Worm (Caenorhabditis elegans): ENCODE results near the gene nuo-4.

nuo-4 gene

ce11 chrIII:7161055-7161454, 2.4 kb upstream of the nuo-4 start, which contains the start of gene rnp-7:
rnp-7 (minus strand) TSS chrIII:7161155.
- no peak for TF ChIP-seq ama-1 (optimal IDR thresholded peaks at IDR 0.05)
- TF ChIP-seq nhr-11 (tag; optimal IDR thresholded peaks at IDR 0.05) = no peak
- no peak for TF ChIP-seq efl-1 (optimal IDR thresholded peaks at IDR 0.05)
- TF ChIP-seq efl-1 (GFP tag; optimal IDR thresholded peaks at IDR 0.05 in 1 of 2) = peak in 1 of 2 experiments; percentile 59

ce11 chrIII:7159246-7159645, 637 bp upstream of the nuo-4 start:
- TF ChIP-seq aha-1 (tag; optimal IDR thresholded peaks at IDR 0.05) (no peak), nhr-90 (tag; optimal IDR thresholded peaks at IDR 0.05; ENCODE audit: poor library complexity) (no peak), egl-13 (tag; optimal IDR thresholded peaks at IDR 0.05) (no peak), lin-13 (GFP tag; optimal IDR thresholded peaks at IDR 0.05) (no peak), sup-37 (GFP tag; optimal IDR thresholded peaks at IDR 0.05) (no peak)

ce11 chrIII:7155631-7156030, 3.0 kb downstream of the nuo-4 start:
- TF ChIP-seq nhr-76 (tag; optimal IDR thresholded peaks at IDR 0.05) = no peak
- no peak for TF ChIP-seq unc-30 (tag; optimal IDR thresholded peaks at IDR 0.05)
- no peak for TF ChIP-seq ceh-63 (GFP tag; optimal IDR thresholded peaks at IDR 0.05)
- TF ChIP-seq mab-9 (GFP tag; IDR thresholded peaks at IDR 0.05) = peak; percentile 82
- peak; percentile 82 for TF ChIP-seq pax-3 (tag; optimal IDR thresholded peaks at IDR 0.05)
- no peak for TF ChIP-seq mef-2 (tag; optimal IDR thresholded peaks at IDR 0.05)
- TF ChIP-seq sup-37 (GFP tag; optimal IDR thresholded peaks at IDR 0.05) = peak; percentile 41
- TF ChIP-seq ceh-88 (GFP tag; IDR thresholded peaks at IDR 0.05) = peak; percentile 68
- no peak for TF ChIP-seq nhr-84 (tag; optimal IDR thresholded peaks at IDR 0.05)
- TF ChIP-seq nhr-20 (tag; optimal IDR thresholded peaks at IDR 0.05) = peak; percentile 95
- peak; percentile 75 for TF ChIP-seq hpl-2 (GFP tag; optimal IDR thresholded peaks at IDR 0.05)
- TF ChIP-seq mdl-1 (tag; optimal IDR thresholded peaks at IDR 0.05) = peak; percentile 91 to 99
- TF ChIP-seq mep-1 (tag; optimal IDR thresholded peaks at IDR 0.05) = peak; percentile 94
- TF ChIP-seq dsc-1 (tag; optimal IDR thresholded peaks at IDR 0.05) = peak; percentile 86
- TF ChIP-seq aha-1 (tag; optimal IDR thresholded peaks at IDR 0.05) = peak; percentile 34
- peak; percentile 89 for TF ChIP-seq lin-13 (GFP tag; optimal IDR thresholded peaks at IDR 0.05)
- no peak for TF ChIP-seq ces-1 (GFP tag; optimal IDR thresholded peaks at IDR 0.05)
- TF ChIP-seq nhr-19 (GFP tag; conservative IDR thresholded peaks at IDR 0.05) = peak; percentile 93
- peak; percentile 79 to 92 (median 89) for TF ChIP-seq ceh-82 (tag; optimal IDR thresholded peaks at IDR 0.05)
- peak; percentile 78 to 83 for TF ChIP-seq lin-35 (GFP tag; optimal IDR thresholded peaks at IDR 0.05)
- peak; percentile 98 for TF ChIP-seq fkh-8 (tag; optimal IDR thresholded peaks at IDR 0.05)
- no peak for TF ChIP-seq ets-5 (GFP tag; IDR thresholded peaks at IDR 0.05)
- TF ChIP-seq isw-1 (GFP tag; IDR thresholded peaks at IDR 0.05) = peak; percentile 93
- peak; percentile 62 for TF ChIP-seq sox-4 (tag; optimal IDR thresholded peaks at IDR 0.05)
- TF ChIP-seq nhr-77 (tag; optimal IDR thresholded peaks at IDR 0.05) = peak; percentile 86
- TF ChIP-seq efl-1 (optimal IDR thresholded peaks at IDR 0.05) = peak; percentile 87 to 92
- TF ChIP-seq efl-1 (GFP tag; optimal IDR thresholded peaks at IDR 0.05 in 1 of 2) = peak; percentile 61 to 97
- peak; percentile 99 for TF ChIP-seq nhr-71 (tag; optimal IDR thresholded peaks at IDR 0.05)
- TF ChIP-seq ztf-4 (tag; optimal IDR thresholded peaks at IDR 0.05) = peak; percentile 94
- peak; percentile 49 for TF ChIP-seq zip-4 (GFP tag; optimal IDR thresholded peaks at IDR 0.05)
- no peak for TF ChIP-seq F16B12.6 (tag; optimal IDR thresholded peaks at IDR 0.05)
- peak; percentile 57 for TF ChIP-seq unc-130 (tag; optimal IDR thresholded peaks at IDR 0.05)
- TF ChIP-seq lir-3 (tag; optimal IDR thresholded peaks at IDR 0.05; ENCODE audit: poor library complexity) = peak; percentile 75
- peak; percentile 79 for TF ChIP-seq zag-1 (tag; optimal IDR thresholded peaks at IDR 0.05)
- TF ChIP-seq lin-39 (tag; optimal IDR thresholded peaks at IDR 0.05) = peak; percentile 72
- peak; percentile 13 for TF ChIP-seq fkh-4 (tag; optimal IDR thresholded peaks at IDR 0.05; ENCODE audit: borderline replicate concordance)
- peak; percentile 88 for TF ChIP-seq xbp-1 (tag; optimal IDR thresholded peaks at IDR 0.05)
- TF ChIP-seq nhr-85 (tag) = peak; percentile 97
- TF ChIP-seq snu-23 (GFP tag; optimal IDR thresholded peaks at IDR 0.05) = peak; percentile 97
- TF ChIP-seq hlh-17 (GFP tag; optimal IDR thresholded peaks at IDR 0.05; ENCODE audit: borderline replicate concordance) = no peak
- TF ChIP-seq jun-1 (tag; optimal IDR thresholded peaks at IDR 0.05) = peak; percentile 88
- TF ChIP-seq ztf-11 (tag; optimal IDR thresholded peaks at IDR 0.05) = peak in 1 of 2 experiments; percentile 43
- no peak for TF ChIP-seq alr-1 (tag; optimal IDR thresholded peaks at IDR 0.05; ENCODE audit: borderline replicate concordance)
- TF ChIP-seq nhr-237 (tag; optimal IDR thresholded peaks at IDR 0.05) = peak; percentile 52
- TF ChIP-seq C16A3.4 (tag; optimal IDR thresholded peaks at IDR 0.05) = peak; percentile 87

Data from whole organism, L1 larva.